ENCODE assay signal across 3 fruit fly cellular contexts in genomic region chr3R:23343707-23344310, dm6.
TF ChIP-seq lines count a peak whose summit lies in the region.

No protein-coding gene starts in this region.

- TF ChIP-seq CTCF in whole organism, embryonic (GFP tag; optimal IDR thresholded peaks at IDR 0.05; lab: Kevin White, UChicago) = no peak

TF ChIP-seq in whole organism, embryonic, 481 proteins besides CTCF, POLR2A, EP300 and RAD21 (continues in another document):
- TF ChIP-seq crol (GFP tag; IDR thresholded peaks at IDR 0.05; lab: Robert Waterston, UW) = 0 out of 2 replicates have a peak, but pooled peaks have one; percentile 40
- TF ChIP-seq fu2 (GFP tag; optimal IDR thresholded peaks at IDR 0.05; lab: Kevin White, UChicago) = no peak
- TF ChIP-seq D (optimal IDR thresholded peaks at IDR 0.05; lab: Kevin White, UChicago) = peak; percentile 88
- no peak for TF ChIP-seq D (GFP tag; optimal IDR thresholded peaks at IDR 0.05; lab: Kevin White, UChicago)
- peak in 1 of 2 experiments; percentile 73 for TF ChIP-seq tll (GFP tag; optimal IDR thresholded peaks at IDR 0.05; lab: Kevin White, UChicago)
- TF ChIP-seq CG13775 (GFP tag; optimal IDR thresholded peaks at IDR 0.05; lab: Kevin White, UChicago) = no peak
- TF ChIP-seq Lim3 (GFP tag; IDR thresholded peaks at IDR 0.05; lab: Robert Waterston, UW) = no peak
- TF ChIP-seq bcd (GFP tag; optimal IDR thresholded peaks at IDR 0.05; lab: Kevin White, UChicago) = no peak
- TF ChIP-seq CG13624 (GFP tag; optimal IDR thresholded peaks at IDR 0.05; lab: Kevin White, UChicago) = no peak
- TF ChIP-seq CG34422 (GFP tag; IDR thresholded peaks at IDR 0.05; lab: Robert Waterston, UW) = no peak
- TF ChIP-seq CG12219 (GFP tag; optimal IDR thresholded peaks at IDR 0.05; lab: Kevin White, UChicago) = no peak
- TF ChIP-seq kni (GFP tag; optimal IDR thresholded peaks at IDR 0.05; lab: Kevin White, UChicago) = peak; percentile 80
- TF ChIP-seq crp (GFP tag; optimal IDR thresholded peaks at IDR 0.05; lab: Kevin White, UChicago) = no peak
- peak; percentile 31 for TF ChIP-seq Med (GFP tag; lab: Kevin White, UChicago)
- TF ChIP-seq grn (GFP tag; optimal IDR thresholded peaks at IDR 0.05; lab: Kevin White, UChicago) = peak; percentile 46
- no peak for TF ChIP-seq stc (GFP tag; IDR thresholded peaks at IDR 0.05; lab: Robert Waterston, UW)
- TF ChIP-seq CG17385 (GFP tag; optimal IDR thresholded peaks at IDR 0.05; lab: Kevin White, UChicago) = no peak
- peak; percentile 63 for TF ChIP-seq Lpt (GFP tag; optimal IDR thresholded peaks at IDR 0.05; lab: Kevin White, UChicago)
- no peak for TF ChIP-seq disco-r (GFP tag; optimal IDR thresholded peaks at IDR 0.05; lab: Kevin White, UChicago)
- peak; percentile 87 for TF ChIP-seq zf30C (GFP tag; optimal IDR thresholded peaks at IDR 0.05; lab: Kevin White, UChicago)
- no peak for TF ChIP-seq hth (optimal IDR thresholded peaks at IDR 0.05; lab: Kevin White, UChicago)
- no peak for TF ChIP-seq lov (optimal IDR thresholded peaks at IDR 0.05; lab: Kevin White, UChicago)
- TF ChIP-seq lov (GFP tag; IDR thresholded peaks at IDR 0.05; lab: Robert Waterston, UW) = peak; percentile 65; the same call in 1 of the 3 replicates
- TF ChIP-seq CG11695 (GFP tag; IDR thresholded peaks at IDR 0.05; lab: Robert Waterston, UW) = no peak
- TF ChIP-seq CG8359 (GFP tag; optimal IDR thresholded peaks at IDR 0.05; lab: Kevin White, UChicago; ENCODE audit: borderline replicate concordance) = no peak
- no peak for TF ChIP-seq CoRest (tag; optimal IDR thresholded peaks at IDR 0.05; lab: Kevin White, UChicago)
- no peak for TF ChIP-seq hb (GFP tag; IDR thresholded peaks at IDR 0.05; lab: Robert Waterston, UW; ENCODE audit: partially characterized antibody)
- no peak for TF ChIP-seq CG3726 (GFP tag; IDR thresholded peaks at IDR 0.05; lab: Robert Waterston, UW)
- TF ChIP-seq sug (tag; optimal IDR thresholded peaks at IDR 0.05; lab: Kevin White, UChicago) = no peak
- no peak for TF ChIP-seq seq (GFP tag; IDR thresholded peaks at IDR 0.05; lab: Robert Waterston, UW)
- no peak for TF ChIP-seq CG17912 (GFP tag; optimal IDR thresholded peaks at IDR 0.05; lab: Kevin White, UChicago)

TF ChIP-seq in whole organism, prepupa, 60 proteins besides CTCF, POLR2A, EP300 and RAD21:
- no peak for TF ChIP-seq eg (GFP tag; IDR thresholded peaks at IDR 0.05; lab: Robert Waterston, UW)
- TF ChIP-seq Met (GFP tag; optimal IDR thresholded peaks at IDR 0.05; lab: Kevin White, UChicago) = no peak
- peak in 1 of 2 experiments; percentile 30 for TF ChIP-seq ss (GFP tag; optimal IDR thresholded peaks at IDR 0.05; lab: Kevin White, UChicago)
- TF ChIP-seq esn (GFP tag; optimal IDR thresholded peaks at IDR 0.05; lab: Kevin White, UChicago) = no peak
- no peak for TF ChIP-seq Gug (GFP tag; IDR thresholded peaks at IDR 0.05; lab: Robert Waterston, UW)
- peak; percentile 58 for TF ChIP-seq svp (GFP tag; lab: Kevin White, UChicago)
- no peak for TF ChIP-seq CG11902 (GFP tag; optimal IDR thresholded peaks at IDR 0.05; lab: Kevin White, UChicago)
- no peak for TF ChIP-seq Hr4 (GFP tag; optimal IDR thresholded peaks at IDR 0.05; lab: Kevin White, UChicago)
- TF ChIP-seq CG1621 (tag; optimal IDR thresholded peaks at IDR 0.05; lab: Kevin White, UChicago) = no peak
- peak; percentile 3 for TF ChIP-seq CG6808 (GFP tag; optimal IDR thresholded peaks at IDR 0.05; lab: Kevin White, UChicago)
- no peak for TF ChIP-seq CG11762 (GFP tag; optimal IDR thresholded peaks at IDR 0.05; lab: Kevin White, UChicago; ENCODE audit: insufficient read depth)
- TF ChIP-seq Smox (GFP tag; optimal IDR thresholded peaks at IDR 0.05; lab: Kevin White, UChicago) = no peak
- TF ChIP-seq vri (GFP tag; optimal IDR thresholded peaks at IDR 0.05; lab: Kevin White, UChicago) = no peak
- no peak for TF ChIP-seq Sox15 (GFP tag; optimal IDR thresholded peaks at IDR 0.05; lab: Kevin White, UChicago)

TF ChIP-seq in whole organism, pupa, 21 proteins besides CTCF, POLR2A, EP300 and RAD21:
- no peak for TF ChIP-seq CG34367 (tag; optimal IDR thresholded peaks at IDR 0.05; lab: Kevin White, UChicago)
- no peak for TF ChIP-seq Snoo (tag; optimal IDR thresholded peaks at IDR 0.05; lab: Kevin White, UChicago)
- TF ChIP-seq CG4496 (GFP tag; IDR thresholded peaks at IDR 0.05; lab: Robert Waterston, UW) = no peak
- no peak for TF ChIP-seq CG8301 (tag; optimal IDR thresholded peaks at IDR 0.05; lab: Kevin White, UChicago)
- TF ChIP-seq Pif1A (GFP tag; optimal IDR thresholded peaks at IDR 0.05; lab: Kevin White, UChicago) = no peak
- TF ChIP-seq CG32121 (GFP tag; IDR thresholded peaks at IDR 0.05; lab: Robert Waterston, UW) = no peak
- TF ChIP-seq CG8159 (tag; optimal IDR thresholded peaks at IDR 0.05; lab: Kevin White, UChicago) = no peak
- TF ChIP-seq CG13204 (GFP tag; optimal IDR thresholded peaks at IDR 0.05; lab: Kevin White, UChicago) = peak; percentile 61
- no peak for TF ChIP-seq CG12605 (GFP tag; IDR thresholded peaks at IDR 0.05; lab: Robert Waterston, UW)
- TF ChIP-seq EcR (GFP tag; optimal IDR thresholded peaks at IDR 0.05; lab: Kevin White, UChicago) = peak; percentile 87
- TF ChIP-seq fd96Ca (GFP tag; IDR thresholded peaks at IDR 0.05; lab: Robert Waterston, UW) = no peak
- TF ChIP-seq CG14655 (GFP tag; optimal IDR thresholded peaks at IDR 0.05; lab: Kevin White, UChicago) = no peak
- no peak for TF ChIP-seq CG10348 (GFP tag; IDR thresholded peaks at IDR 0.05; lab: Robert Waterston, UW)
- no peak for TF ChIP-seq gl (tag; optimal IDR thresholded peaks at IDR 0.05; lab: Kevin White, UChicago)
- no peak for TF ChIP-seq Pif1B (GFP tag; optimal IDR thresholded peaks at IDR 0.05; lab: Kevin White, UChicago)

Comparison
In these comparisons a context has a peak if more than half of its experiments do, and no peak if none do; other contexts are left out.
1. Of the 7 proteins assayed by ChIP-seq in both whole organism, embryonic and whole organism, prepupa: peak only in whole organism, embryonic: Lpt; only in whole organism, prepupa: none; in both: none; in neither: 6.